Fruit fly (Drosophila melanogaster): Measurements from ENCODE around the gene CG31709.

DNA sequence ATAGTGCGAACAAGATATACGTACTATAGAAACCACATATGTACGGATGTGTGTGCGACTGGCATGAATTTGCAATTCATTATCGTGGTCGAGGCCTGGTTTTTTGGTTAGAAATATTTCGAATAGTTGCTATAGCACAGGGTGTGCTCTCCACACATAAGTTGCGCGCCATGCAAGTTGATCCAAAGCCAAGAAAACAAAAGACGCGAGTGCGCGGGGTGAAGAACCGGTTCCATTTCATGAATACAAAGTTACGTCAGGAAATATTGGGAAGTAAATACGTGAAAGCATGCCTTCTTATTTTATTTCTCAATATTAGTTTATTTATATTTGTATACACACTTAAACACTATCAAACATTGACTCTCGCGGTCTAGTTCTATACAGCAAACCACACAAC, 34.5 kb upstream of the CG31709 start:
- TF ChIP-seq Abd-B (GFP tag; optimal IDR thresholded peaks at IDR 0.05) (no peak), sv (GFP tag; optimal IDR thresholded peaks at IDR 0.05) (no peak), foxo (GFP tag; optimal IDR thresholded peaks at IDR 0.05) (no peak), Hnf4 (GFP tag; optimal IDR thresholded peaks at IDR 0.05) (no peak)

Measured in whole organism, wandering third instar larva.